Fruit fly (Drosophila melanogaster) whole organism, embryonic: Measurements from ENCODE around the gene RPA3.

Experiments
- mirr ChIP-seq: fragments of 200-800 bp; sonication (Bioruptor generic); optimal IDR thresholded peaks from 3 replicates; lab custom pipeline; 2018; ENCODE audit warnings: missing biosample characterization, mild to moderate bottlenecking, missing genetic modification characterization
- otp ChIP-seq: fragments of 200-800 bp; sonication (Bioruptor generic); IDR thresholded peaks from 3 replicates; pipeline ENCODE4, ENCODE4 v1.3.6; 2022; ENCODE audit warnings: missing biosample characterization, missing genetic modification characterization

DNA sequence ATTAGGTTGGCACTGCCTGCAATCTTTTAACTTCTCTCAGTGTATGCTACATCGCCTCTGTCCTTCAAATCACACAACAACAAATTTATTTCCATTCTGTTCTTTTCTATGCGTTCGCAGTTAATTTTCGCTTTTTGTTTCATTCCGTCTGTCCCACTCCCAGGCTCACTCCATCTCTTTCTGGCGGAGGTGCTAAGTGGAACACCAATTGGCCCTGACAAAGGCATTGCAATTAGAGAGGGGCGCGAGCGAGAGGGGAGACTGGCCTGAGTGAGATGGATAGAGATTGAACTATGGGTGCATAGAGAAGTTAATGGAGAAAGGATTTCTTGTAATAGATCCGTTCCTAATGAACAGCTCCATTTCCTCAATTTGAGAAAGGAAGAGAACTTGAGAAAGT lies 24.8 kb upstream of the RPA3 start:
- TF ChIP-seq otp (no peak), mirr (GFP tag; lab: Kevin White, UChicago) (no peak)
